Worm (Caenorhabditis elegans): ENCODE results near the gene Y7A5A.13.

The Y7A5A.13 gene

DNA sequence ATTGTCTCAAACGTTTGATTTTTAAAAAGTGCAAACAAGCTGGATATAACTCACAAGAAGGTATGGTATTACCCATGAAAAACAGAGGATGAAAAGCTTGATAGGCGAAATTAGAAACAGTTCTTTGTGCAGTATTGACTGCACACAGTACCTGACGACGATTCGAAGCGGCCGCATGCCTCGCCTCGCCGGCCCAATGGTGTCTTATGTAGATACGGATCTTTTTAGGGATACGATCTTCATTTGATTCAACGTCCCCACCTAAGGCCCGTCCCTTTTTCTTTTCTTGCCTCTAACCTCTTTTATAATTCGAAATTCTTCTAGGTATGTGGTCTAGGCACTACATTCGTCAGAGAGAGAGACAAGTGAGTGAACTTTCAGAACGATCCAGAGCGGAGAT is 7.5 kb upstream of the Y7A5A.13 start, which contains the start of gene bus-17:
TSS of gene bus-17 (minus strand) at position 208 of the 400 bp plus-strand sequence.
- TF ChIP-seq him-1 (tag; optimal IDR thresholded peaks at IDR 0.05) (no peak), W03F9.2 (tag; optimal IDR thresholded peaks at IDR 0.05) (no peak), dao-5 (tag; optimal IDR thresholded peaks at IDR 0.05) (no peak)

DNA sequence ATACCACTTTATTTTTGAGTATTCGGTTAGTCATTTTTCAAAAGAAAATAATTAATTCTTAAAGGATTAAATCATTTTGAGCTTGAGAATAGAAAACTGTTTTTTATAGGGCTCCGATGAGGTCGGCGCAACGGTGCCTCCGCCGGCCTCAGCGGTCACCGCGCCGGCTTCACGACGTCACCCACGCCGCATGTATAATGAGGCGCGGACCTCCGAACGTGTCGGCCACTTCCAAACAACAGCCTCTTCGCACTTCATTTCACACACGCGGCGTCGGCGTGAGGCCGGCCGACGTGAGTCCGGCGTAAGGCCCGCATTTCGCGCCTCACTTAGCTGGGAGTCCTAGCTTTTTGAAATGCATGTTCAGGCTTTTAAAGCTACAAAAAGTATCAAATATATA is 6.8 kb upstream of the Y7A5A.13 start:
- TF ChIP-seq dao-5 (tag; optimal IDR thresholded peaks at IDR 0.05): no peak
- TF ChIP-seq him-1 (tag; optimal IDR thresholded peaks at IDR 0.05): no peak
- TF ChIP-seq W03F9.2 (tag; optimal IDR thresholded peaks at IDR 0.05): no peak

DNA sequence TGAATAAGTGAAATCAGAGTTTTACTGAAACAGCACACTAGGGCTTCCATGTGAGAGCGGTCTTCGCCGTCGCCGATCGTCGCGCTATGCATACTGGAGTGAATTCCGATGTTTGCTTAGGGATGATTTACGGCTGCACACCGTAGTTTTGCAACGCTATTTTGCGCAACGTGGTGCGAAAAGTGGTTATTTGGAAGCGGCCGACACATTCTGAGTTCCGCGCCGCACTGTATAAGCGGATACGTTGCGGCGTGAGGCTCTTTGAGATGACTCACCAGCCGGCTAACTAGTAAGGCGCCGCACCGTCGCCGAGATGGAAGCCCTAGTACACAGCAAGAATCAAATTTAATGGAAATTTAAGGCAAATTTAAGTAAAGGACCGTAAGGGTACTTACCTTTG is 5.1 kb upstream of the Y7A5A.13 start:
- TF ChIP-seq W03F9.2 (tag; optimal IDR thresholded peaks at IDR 0.05) (no peak), him-1 (tag; optimal IDR thresholded peaks at IDR 0.05) (no peak), dao-5 (tag; optimal IDR thresholded peaks at IDR 0.05) (no peak)

DNA sequence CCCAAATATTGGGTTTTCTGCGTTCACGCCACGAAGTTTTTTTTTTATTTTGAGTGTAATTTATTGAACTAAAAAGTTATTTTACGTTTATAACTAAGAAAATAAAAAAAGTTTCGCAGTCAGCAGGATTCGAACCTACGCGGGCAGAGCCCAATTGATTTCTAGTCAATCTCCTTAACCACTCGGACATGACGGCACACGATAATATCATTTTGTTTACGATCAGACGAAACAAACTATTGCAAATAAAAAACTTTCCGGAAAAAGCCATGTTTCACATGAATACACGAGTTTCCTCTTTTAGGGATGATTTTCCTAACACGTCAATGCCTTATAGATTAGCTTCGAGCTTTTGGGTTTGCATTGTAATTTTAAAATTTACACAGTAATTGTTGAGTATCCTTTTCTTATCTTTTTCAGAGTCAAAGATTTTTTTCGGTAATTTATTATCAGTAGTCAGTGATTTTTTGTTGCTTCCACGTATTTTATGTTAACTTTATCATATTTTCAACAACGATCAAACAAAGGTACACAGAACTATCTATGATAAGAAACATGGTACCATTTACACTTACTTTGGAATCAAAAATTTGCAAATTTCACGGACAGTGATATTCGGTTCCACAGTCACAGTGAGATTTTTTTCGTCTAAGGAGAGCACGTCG is 3.6 kb upstream of the Y7A5A.13 start:
- TF ChIP-seq dao-5 (tag; optimal IDR thresholded peaks at IDR 0.05): no peak
- no peak for TF ChIP-seq W03F9.2 (tag; optimal IDR thresholded peaks at IDR 0.05)
- TF ChIP-seq him-1 (tag; optimal IDR thresholded peaks at IDR 0.05): no peak

DNA sequence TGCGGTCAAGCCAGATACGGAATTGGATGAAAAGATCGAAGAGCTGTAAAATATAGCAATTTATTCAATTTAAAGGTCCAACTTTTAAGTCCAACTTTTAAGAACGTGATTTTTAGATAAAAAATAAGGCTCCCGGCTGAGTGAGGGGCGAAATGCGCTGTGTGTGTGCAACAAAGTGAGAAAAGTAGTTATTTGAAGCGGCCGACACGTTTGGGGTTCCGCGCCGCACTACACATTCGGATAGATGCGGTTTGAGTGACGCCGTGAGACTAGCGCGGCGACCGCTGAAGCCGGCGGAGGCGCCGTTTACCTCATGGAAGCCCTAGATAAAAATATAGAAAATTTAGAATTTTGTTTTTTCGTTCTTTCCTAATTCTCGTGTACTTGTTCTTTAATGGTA is 2.9 kb upstream of the Y7A5A.13 start:
- TF ChIP-seq W03F9.2 (tag; optimal IDR thresholded peaks at IDR 0.05) (no peak), him-1 (tag; optimal IDR thresholded peaks at IDR 0.05) (no peak), dao-5 (tag; optimal IDR thresholded peaks at IDR 0.05) (no peak)

DNA sequence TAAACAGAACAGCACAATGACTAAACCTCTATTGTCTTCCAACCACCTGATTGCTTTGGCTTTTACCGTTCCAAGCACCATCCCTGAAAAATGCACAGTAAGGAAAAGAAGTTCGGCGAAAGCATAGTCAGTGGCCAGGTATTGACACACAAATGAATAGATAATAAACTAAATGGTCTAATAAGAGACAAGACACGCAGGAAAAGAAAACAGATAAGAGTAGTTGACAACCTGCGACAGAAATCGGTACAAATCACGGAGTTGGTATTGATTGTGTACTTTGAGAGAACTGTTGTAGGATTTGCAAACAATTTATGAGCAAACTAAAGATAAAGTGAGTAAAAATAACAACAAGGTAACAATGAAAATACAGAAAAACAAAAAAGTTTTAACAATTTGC is 2.2 kb upstream of the Y7A5A.13 start, which contains the start of gene Y7A5A.1:
TSS of gene Y7A5A.1 (minus strand) at position 83 of the 400 bp plus-strand sequence.
- no peak for TF ChIP-seq him-1 (tag; optimal IDR thresholded peaks at IDR 0.05)
- no peak for TF ChIP-seq W03F9.2 (tag; optimal IDR thresholded peaks at IDR 0.05)
- no peak for TF ChIP-seq dao-5 (tag; optimal IDR thresholded peaks at IDR 0.05)

DNA sequence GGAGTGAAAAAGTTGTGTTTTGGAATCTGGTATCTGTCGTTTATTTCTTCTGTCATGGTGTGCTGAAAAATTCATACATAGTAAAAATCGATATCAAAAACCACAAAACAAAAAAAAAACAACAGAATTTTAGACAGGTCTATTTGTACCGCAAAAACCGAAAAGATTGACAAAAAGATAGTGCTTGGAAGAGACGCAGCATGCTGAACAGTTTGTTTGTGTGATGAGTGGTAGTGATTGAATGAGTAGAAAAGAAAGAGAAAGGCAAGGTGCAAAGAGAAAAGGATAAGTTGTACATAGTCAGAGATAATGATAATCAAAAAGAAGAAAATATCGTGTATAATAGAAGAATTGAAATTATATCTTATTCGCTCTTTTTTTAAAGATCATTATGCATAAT is 984 bp upstream of the Y7A5A.13 start, which contains the start of gene Y7A5A.2:
TSS of gene Y7A5A.2 (minus strand) at position 62 of the 400 bp plus-strand sequence.
- TF ChIP-seq W03F9.2 (tag; optimal IDR thresholded peaks at IDR 0.05) (no peak), him-1 (tag; optimal IDR thresholded peaks at IDR 0.05) (no peak), dao-5 (tag; optimal IDR thresholded peaks at IDR 0.05) (no peak)

DNA sequence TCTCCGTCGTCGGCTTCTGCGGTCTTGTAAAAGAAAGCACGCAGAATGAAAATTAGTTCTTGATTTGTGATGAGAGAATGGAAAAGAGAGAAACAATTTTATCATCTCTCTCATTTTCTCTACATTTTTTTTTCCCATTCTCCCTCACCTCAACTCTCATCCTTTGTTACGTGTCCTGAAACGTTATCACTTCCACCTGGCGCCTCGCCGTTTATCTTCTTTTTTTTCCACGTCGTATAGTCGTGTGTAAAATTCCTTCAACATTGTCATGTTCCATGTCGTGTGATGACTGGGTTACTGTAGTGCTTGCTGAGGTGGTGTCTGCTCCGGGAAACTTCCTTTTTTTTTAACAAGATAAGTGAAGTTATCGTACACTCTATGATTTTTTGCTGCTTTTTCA is 5.8 kb downstream of the Y7A5A.13 start:
- TF ChIP-seq dao-5 (tag; optimal IDR thresholded peaks at IDR 0.05): no peak
- TF ChIP-seq W03F9.2 (tag; optimal IDR thresholded peaks at IDR 0.05): no peak
- TF ChIP-seq him-1 (tag; optimal IDR thresholded peaks at IDR 0.05): no peak

DNA sequence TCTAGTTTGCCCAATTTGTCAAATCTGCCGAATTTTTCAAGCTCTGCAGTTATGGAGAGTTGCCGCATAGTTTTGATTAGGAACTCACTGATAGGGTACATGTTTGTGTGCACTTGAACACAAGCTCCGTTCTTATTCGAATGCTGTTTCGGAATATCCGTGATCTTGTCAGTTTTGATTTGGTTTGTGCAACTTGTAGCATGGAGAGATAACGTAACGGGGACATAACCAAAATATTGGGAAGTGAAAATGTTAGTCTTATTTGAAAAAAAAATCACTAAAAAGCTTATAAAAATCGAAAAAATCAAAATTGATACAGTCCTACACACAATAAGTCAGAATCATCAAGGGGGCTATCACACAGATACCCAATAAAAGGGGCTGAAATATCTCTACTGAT is 8.4 kb downstream of the Y7A5A.13 start, which contains the start of gene Y7A5A.24:
TSS of gene Y7A5A.24 (minus strand) at position 101 of the 400 bp plus-strand sequence.
- TF ChIP-seq him-1 (tag; optimal IDR thresholded peaks at IDR 0.05) (no peak), dao-5 (tag; optimal IDR thresholded peaks at IDR 0.05) (no peak), W03F9.2 (tag; optimal IDR thresholded peaks at IDR 0.05) (no peak)

DNA sequence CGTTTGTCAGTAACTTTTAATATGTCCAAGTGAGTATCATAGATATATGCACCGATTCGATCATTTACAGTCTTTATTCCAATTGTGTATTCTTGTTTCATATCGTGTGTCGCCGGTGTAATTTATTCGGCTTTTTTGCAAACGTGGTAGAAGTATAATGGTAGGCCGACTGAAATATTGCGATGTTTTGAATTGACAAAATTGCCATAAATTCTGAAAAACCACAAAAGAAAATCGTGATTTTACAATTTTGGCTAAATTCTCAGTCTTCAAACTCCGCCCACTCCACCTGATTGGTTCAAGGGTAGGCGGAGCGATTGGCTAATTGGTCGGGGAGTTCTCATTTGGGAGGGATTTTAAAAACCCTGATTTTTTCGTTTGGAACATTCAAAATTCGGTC is 10.9 kb downstream of the Y7A5A.13 start, which contains the start of gene Y7A5A.3:
TSS of gene Y7A5A.3 (minus strand) at position 101 of the 400 bp plus-strand sequence.
- no peak for TF ChIP-seq him-1 (tag; optimal IDR thresholded peaks at IDR 0.05)
- no peak for TF ChIP-seq W03F9.2 (tag; optimal IDR thresholded peaks at IDR 0.05)
- no peak for TF ChIP-seq dao-5 (tag; optimal IDR thresholded peaks at IDR 0.05)

DNA sequence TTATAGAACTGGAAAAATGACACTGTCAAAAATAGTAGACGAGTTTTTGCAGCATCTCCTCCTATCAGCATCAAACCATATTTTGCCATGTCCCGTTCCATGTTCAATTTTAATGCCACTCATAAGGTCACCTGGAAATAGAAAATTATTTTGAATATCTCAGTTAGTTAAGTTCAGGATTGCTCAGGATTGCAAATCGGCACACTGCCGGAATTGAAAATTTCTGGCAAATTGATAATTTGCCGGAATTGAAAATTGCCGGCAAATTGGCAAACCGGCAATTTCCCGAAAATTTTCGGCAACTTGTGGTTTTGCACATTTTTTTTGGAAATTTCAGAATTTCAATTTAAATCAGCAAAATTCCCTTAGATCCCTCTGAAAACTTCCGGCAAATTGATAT is 13.1 kb downstream of the Y7A5A.13 start, which contains the start of gene Y7A5A.5:
TSS of gene Y7A5A.5 (minus strand) at position 101 of the 400 bp plus-strand sequence.
- TF ChIP-seq dao-5 (tag; optimal IDR thresholded peaks at IDR 0.05): no peak
- no peak for TF ChIP-seq him-1 (tag; optimal IDR thresholded peaks at IDR 0.05)
- TF ChIP-seq W03F9.2 (tag; optimal IDR thresholded peaks at IDR 0.05): no peak

DNA sequence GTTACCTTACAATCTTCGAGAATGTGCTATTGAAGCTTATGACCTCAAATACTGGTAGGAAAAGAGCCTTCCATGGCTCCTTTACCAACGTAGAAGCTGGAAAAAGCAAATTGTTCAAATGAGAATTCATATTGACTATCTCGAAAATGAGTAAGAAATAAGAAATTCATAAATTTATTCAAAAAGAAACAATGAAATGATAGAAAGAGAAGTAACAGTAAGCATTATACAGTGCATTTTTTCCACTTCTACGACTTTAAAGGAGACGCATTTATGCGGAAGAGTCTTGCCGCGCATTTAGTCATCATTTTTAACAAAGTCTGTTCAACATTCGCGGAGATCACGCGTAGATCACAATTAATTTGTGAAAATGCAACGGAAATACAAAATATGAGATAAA is 21.3 kb downstream of the Y7A5A.13 start, which contains the start of gene Y7A5A.10:
TSS of gene Y7A5A.10 (minus strand) at position 101 of the 400 bp plus-strand sequence.
- no peak for TF ChIP-seq W03F9.2 (tag; optimal IDR thresholded peaks at IDR 0.05)
- no peak for TF ChIP-seq dao-5 (tag; optimal IDR thresholded peaks at IDR 0.05)
- no peak for TF ChIP-seq him-1 (tag; optimal IDR thresholded peaks at IDR 0.05)

DNA sequence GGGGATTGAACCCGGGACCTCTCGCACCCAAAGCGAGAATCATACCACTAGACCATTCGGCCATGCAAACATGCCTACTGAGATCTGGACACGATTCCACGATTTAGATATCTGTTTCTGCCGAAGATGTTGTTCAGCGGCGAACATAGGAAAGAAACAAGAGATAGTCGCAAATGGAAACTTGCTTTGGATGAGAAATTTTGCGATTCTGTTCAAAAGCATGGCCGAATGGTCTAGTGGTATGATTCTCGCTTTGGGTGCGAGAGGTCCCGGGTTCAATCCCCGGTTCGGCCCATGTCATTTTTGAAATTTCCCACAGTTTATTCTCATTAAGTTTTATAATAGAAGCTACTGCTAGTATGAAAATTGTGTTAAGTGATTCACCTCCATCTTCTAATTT is 23.0 kb downstream of the Y7A5A.13 start:
- no peak for TF ChIP-seq W03F9.2 (tag; optimal IDR thresholded peaks at IDR 0.05)
- TF ChIP-seq him-1 (tag; optimal IDR thresholded peaks at IDR 0.05): no peak
- no peak for TF ChIP-seq dao-5 (tag; optimal IDR thresholded peaks at IDR 0.05)

DNA sequence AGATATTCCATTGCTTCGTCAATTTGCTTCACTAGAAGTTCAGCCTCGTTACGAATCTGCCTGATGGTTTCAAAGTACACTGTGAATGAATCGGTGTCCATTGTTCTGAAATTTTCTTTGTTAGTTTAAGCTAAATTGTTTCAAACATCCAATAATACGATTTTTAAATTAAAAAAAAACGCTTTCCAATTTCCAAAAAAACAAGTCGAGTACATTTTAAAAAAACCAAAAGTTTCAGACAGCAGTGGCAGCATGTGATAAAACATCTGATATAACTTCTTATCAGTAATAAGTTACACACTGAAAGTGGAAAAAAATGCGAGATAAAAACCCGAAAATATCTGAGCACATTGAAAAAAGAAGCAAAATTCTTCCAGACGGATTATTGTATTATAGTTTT is 25.9 kb downstream of the Y7A5A.13 start, which contains the start of gene Y7A5A.6:
TSS of gene Y7A5A.6 (minus strand) at position 101 of the 400 bp plus-strand sequence.
- no peak for TF ChIP-seq him-1 (tag; optimal IDR thresholded peaks at IDR 0.05)
- no peak for TF ChIP-seq W03F9.2 (tag; optimal IDR thresholded peaks at IDR 0.05)

All from whole organism, L4/young adult.